1 fruit fly cellular context compared by ENCODE assay signal in the genomic region with DNA sequence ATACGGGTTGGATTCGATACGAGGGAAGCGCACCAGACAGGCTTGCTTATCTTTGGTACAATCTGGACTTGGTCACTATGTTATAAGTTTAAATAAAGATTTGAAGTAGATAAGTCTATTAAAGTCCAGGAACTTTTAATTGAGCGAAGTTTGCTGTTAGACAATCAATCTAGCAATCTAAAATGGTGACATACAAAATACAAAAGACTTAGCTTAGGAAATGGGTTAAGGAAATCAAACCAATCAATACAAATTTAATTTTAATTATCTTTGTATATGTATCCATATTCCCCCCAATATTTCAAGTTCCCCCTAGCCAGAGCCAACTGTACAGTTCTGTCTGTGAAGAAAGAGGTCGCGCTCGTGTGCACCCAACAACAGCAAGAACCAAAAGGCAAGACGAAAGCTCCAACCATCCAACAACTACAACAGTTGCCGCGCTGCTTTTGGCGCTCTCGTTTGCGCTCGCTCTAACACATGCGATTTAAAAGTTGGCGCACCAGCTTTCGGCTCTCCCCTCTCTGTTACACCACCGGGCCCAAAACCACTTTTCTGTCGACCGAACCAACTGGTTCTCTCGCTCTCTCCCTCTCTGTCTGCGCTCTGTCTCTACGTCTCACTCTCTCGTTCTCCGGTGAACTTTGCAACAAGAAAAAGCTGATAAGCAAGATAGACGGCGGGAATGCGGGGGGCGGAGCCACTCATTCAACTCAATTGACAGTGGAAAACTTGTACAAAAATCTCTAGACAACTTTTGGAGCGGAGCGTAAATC.
TF ChIP-seq lines count a peak whose summit lies in the region.

No protein-coding gene starts in this region.

TF ChIP-seq in whole organism, embryonic, 481 proteins besides CTCF, POLR2A, EP300 and RAD21 (continued from another document):
- TF ChIP-seq bbx (GFP tag; IDR thresholded peaks at IDR 0.05; lab: Robert Waterston, UW; ENCODE audit: partially characterized antibody) (peak; percentile 44; the same call in 1 of the 2 replicates), CG17802 (tag; optimal IDR thresholded peaks at IDR 0.05; lab: Kevin White, UChicago) (no peak), stc (GFP tag; IDR thresholded peaks at IDR 0.05; lab: Robert Waterston, UW) (peak; percentile 82), CG15073 (GFP tag; optimal IDR thresholded peaks at IDR 0.05; lab: Kevin White, UChicago) (peak; percentile 37), pros (GFP tag; optimal IDR thresholded peaks at IDR 0.05; lab: Kevin White, UChicago) (peak; percentile 82), CG15479 (GFP tag; optimal IDR thresholded peaks at IDR 0.05; lab: Kevin White, UChicago) (no peak), grau (tag; optimal IDR thresholded peaks at IDR 0.05; lab: Kevin White, UChicago) (peak; percentile 99), Lpt (GFP tag; optimal IDR thresholded peaks at IDR 0.05; lab: Kevin White, UChicago) (no peak), pan (optimal IDR thresholded peaks at IDR 0.05; lab: Kevin White, UChicago) (no peak), pan (GFP tag; optimal IDR thresholded peaks at IDR 0.05 in 1 of 2, IDR thresholded peaks at IDR 0.05 in 1 of 2) (peak in 1 of 2 experiments; percentile 89), CG7556 (GFP tag; optimal IDR thresholded peaks at IDR 0.05; lab: Kevin White, UChicago) (peak; percentile 93), da (GFP tag; optimal IDR thresholded peaks at IDR 0.05; lab: Kevin White, UChicago) (no peak), insv (GFP tag; optimal IDR thresholded peaks at IDR 0.05; lab: Kevin White, UChicago) (no peak), Kr (GFP tag; optimal IDR thresholded peaks at IDR 0.05; lab: Kevin White, UChicago) (no peak), crc (GFP tag; optimal IDR thresholded peaks at IDR 0.05; lab: Kevin White, UChicago) (peak; percentile 44), CG15514 (GFP tag; optimal IDR thresholded peaks at IDR 0.05; lab: Kevin White, UChicago) (peak; percentile 65), CG12219 (GFP tag; optimal IDR thresholded peaks at IDR 0.05; lab: Kevin White, UChicago) (peak; percentile 80), yki (optimal IDR thresholded peaks at IDR 0.05; lab: Kevin White, UChicago) (peak; percentile 73), Dfd (GFP tag; optimal IDR thresholded peaks at IDR 0.05; lab: Kevin White, UChicago) (peak in 1 of 2 experiments; percentile 93), Drgx (GFP tag; IDR thresholded peaks at IDR 0.05; lab: Robert Waterston, UW) (peak; percentile 84), CG14860 (GFP tag; IDR thresholded peaks at IDR 0.05; lab: Robert Waterston, UW; ENCODE audit: partially characterized antibody) (no peak), Scr (GFP tag; IDR thresholded peaks at IDR 0.05; lab: Robert Waterston, UW; ENCODE audit: partially characterized antibody) (no peak; the same call in 1 of the 2 replicates), CG7987 (GFP tag; optimal IDR thresholded peaks at IDR 0.05; lab: Kevin White, UChicago) (peak; percentile 16), CG8359 (GFP tag; optimal IDR thresholded peaks at IDR 0.05; lab: Kevin White, UChicago; ENCODE audit: borderline replicate concordance) (peak; percentile 71), B-H2 (GFP tag; optimal IDR thresholded peaks at IDR 0.05; lab: Kevin White, UChicago) (peak; percentile 40), gcm (GFP tag; optimal IDR thresholded peaks at IDR 0.05; lab: Kevin White, UChicago) (peak; percentile 74), onecut (GFP tag; IDR thresholded peaks at IDR 0.05; lab: Robert Waterston, UW) (peak; percentile 38), pita (GFP tag; optimal IDR thresholded peaks at IDR 0.05; lab: Kevin White, UChicago) (no peak), CG10959 (GFP tag; IDR thresholded peaks at IDR 0.05; lab: Robert Waterston, UW) (no peak), maf-S (GFP tag; optimal IDR thresholded peaks at IDR 0.05; lab: Kevin White, UChicago) (peak; percentile 72), CG17385 (GFP tag; optimal IDR thresholded peaks at IDR 0.05; lab: Kevin White, UChicago) (peak; percentile 81)
